Worm (Caenorhabditis elegans): ENCODE measurements around the gene F25E2.2.

DNA sequence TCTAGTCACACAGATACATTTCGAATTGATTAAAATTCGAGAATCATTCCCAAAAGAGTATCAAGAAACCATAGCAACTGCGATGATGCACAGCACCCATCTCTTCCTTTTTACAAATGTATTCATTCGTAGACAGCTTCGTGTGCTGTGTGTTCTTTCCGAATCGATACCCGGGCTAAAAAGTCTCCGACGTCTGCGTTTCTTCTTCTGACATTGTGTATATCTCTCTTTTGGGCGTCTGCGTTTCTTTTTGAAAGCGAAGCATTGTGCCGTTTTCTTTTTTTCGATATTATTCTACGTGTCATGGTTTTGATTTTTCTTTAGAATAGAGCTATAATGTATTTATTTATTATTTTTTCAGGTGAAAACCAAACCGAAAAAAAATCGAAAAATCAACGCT, 22.6 kb downstream of the F25E2.2 start, which contains the start of gene attf-5:
- TF ChIP-seq C06A6.2 (GFP tag; conservative IDR thresholded peaks at IDR 0.05) (no peak), bed-2 (GFP tag; IDR thresholded peaks at IDR 0.05) (no peak), nhr-90 (tag; optimal IDR thresholded peaks at IDR 0.05) (no peak), sdz-38 (tag; optimal IDR thresholded peaks at IDR 0.05) (no peak), atf-7 (tag; optimal IDR thresholded peaks at IDR 0.05) (no peak), nhr-179 (tag; optimal IDR thresholded peaks at IDR 0.05) (no peak), ztf-25 (GFP tag; IDR thresholded peaks at IDR 0.05) (no peak), xnd-1 (tag; optimal IDR thresholded peaks at IDR 0.05) (no peak), F23B12.7 (tag; optimal IDR thresholded peaks at IDR 0.05; ENCODE audit: insufficient read depth) (no peak), lir-1 (GFP tag; conservative IDR thresholded peaks at IDR 0.05) (no peak), madf-10 (tag; optimal IDR thresholded peaks at IDR 0.05) (no peak)

Measured in whole organism, young adult.